Fruit fly (Drosophila melanogaster): ENCODE data around the gene CG10077.

CG10077 gene

DNA sequence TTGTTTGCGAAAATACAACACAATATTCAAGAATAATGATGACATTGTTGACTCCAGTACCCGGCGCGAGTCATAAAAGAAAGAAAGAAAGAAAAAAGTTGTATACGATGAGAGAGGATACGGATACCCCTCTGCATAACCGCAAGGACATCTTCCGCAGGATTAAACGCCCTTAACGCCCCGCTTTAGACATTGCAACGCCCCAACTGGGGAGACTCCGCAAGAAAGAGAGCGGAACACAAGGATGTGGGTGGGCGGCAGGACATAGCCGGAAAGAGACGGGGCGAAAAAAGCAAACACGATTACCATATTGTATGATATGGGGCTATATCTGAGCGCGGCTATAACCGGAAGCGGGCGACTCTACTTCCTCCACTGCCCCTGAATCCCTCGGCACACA lies 44.5 kb downstream of the CG10077 start:
- no peak for TF ChIP-seq noc (tag; optimal IDR thresholded peaks at IDR 0.05)

DNA sequence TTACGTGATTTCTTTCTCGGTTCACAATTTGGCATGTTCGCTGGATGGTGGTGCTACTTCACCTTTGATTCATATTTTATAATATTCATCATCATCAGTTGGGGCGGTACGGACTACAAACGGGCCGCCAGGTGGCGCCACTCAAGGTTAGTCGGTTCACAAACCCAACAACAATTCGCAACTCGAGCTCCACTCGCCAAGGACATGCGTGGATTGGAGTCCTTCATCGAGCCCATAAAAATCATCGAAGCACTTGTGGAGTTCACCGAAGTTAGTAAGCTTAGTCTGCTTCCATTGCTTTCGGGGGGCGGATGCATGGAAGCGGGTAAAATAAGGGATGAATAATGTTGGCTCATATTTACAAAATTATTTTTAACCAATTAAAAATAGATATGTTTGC lies 48.9 kb downstream of the CG10077 start:
- TF ChIP-seq noc (tag; optimal IDR thresholded peaks at IDR 0.05), result no peak

- no peak for TF ChIP-seq noc (tag; optimal IDR thresholded peaks at IDR 0.05)
Measured at dm6 chr3L:6903985-6904384, 51.7 kb downstream of the CG10077 start.
